In the genomic region with DNA sequence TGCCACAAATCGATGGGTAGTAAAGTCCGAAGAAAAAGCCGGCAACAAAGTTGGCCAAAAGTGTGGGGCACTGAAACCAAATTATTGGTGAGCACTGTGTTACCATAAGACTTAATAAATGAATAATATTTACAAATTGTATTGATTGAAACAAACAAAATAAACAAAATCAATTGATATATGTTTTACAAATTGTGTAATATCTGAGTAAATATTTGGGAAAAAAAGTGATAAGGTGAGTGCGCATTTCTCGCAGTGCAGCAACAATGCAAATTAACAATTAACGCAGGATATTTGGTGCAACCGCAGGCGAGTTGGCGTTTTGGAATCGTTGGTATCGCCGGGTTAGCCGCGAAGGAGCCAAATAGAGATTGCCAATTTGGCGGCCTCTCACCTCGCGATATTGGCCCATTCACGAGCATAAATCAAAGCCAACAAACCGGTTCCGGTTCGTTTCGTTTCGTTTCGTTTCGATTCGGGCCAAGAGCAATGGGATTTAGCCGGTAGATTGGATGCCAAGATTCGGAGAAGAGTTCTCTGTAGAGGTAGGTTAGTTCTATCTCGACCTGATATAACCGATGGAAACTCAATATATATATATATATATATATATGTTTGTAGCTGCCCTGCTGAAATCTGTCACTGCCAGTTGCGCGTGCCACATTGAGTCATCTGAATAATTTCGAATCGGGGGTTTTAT, we compare ENCODE assay signal across 4 fruit fly cellular contexts.
TF ChIP-seq lines count a peak whose summit lies in the region.

No protein-coding gene starts in this region.

- TF ChIP-seq CTCF in whole organism, embryonic (GFP tag; optimal IDR thresholded peaks at IDR 0.05; lab: Kevin White, UChicago) = no peak

TF ChIP-seq in whole organism, embryonic, 481 proteins besides CTCF, POLR2A, EP300 and RAD21:
- TF ChIP-seq ems (GFP tag; optimal IDR thresholded peaks at IDR 0.05; lab: Kevin White, UChicago) = no peak
- TF ChIP-seq Ptx1 (GFP tag; IDR thresholded peaks at IDR 0.05; lab: Robert Waterston, UW) = peak; percentile 43
- no peak for TF ChIP-seq CG9215 (GFP tag; IDR thresholded peaks at IDR 0.05; lab: Robert Waterston, UW)
- TF ChIP-seq slp2 (GFP tag; optimal IDR thresholded peaks at IDR 0.05; lab: Kevin White, UChicago) = no peak
- TF ChIP-seq Ets65A (GFP tag; lab: Kevin White, UChicago) = peak; percentile 71
- no peak for TF ChIP-seq sob (GFP tag; IDR thresholded peaks at IDR 0.05; lab: Robert Waterston, UW)
- peak; percentile 13 for TF ChIP-seq gem (tag; optimal IDR thresholded peaks at IDR 0.05; lab: Kevin White, UChicago)
- TF ChIP-seq sqz (GFP tag; optimal IDR thresholded peaks at IDR 0.05; lab: Kevin White, UChicago) = no peak
- no peak for TF ChIP-seq B-H1 (GFP tag; IDR thresholded peaks at IDR 0.05; lab: Robert Waterston, UW)
- TF ChIP-seq stwl (tag; optimal IDR thresholded peaks at IDR 0.05; lab: Kevin White, UChicago) = no peak
- TF ChIP-seq pfk (GFP tag; optimal IDR thresholded peaks at IDR 0.05; lab: Kevin White, UChicago) = peak; percentile 78
- no peak for TF ChIP-seq CG17802 (tag; optimal IDR thresholded peaks at IDR 0.05; lab: Kevin White, UChicago)
- TF ChIP-seq lola (GFP tag; optimal IDR thresholded peaks at IDR 0.05; lab: Kevin White, UChicago) = no peak
- TF ChIP-seq CG30431 (GFP tag; optimal IDR thresholded peaks at IDR 0.05; lab: Kevin White, UChicago) = no peak
- no peak for TF ChIP-seq CG8924 (tag; optimal IDR thresholded peaks at IDR 0.05; lab: Kevin White, UChicago)
- 0 out of 3 replicates have a peak, but pooled peaks have one; percentile 12 for TF ChIP-seq row (GFP tag; IDR thresholded peaks at IDR 0.05; lab: Robert Waterston, UW)
- no peak for TF ChIP-seq Gug (GFP tag; IDR thresholded peaks at IDR 0.05; lab: Robert Waterston, UW)
- peak; percentile 66 for TF ChIP-seq Deaf1 (tag; optimal IDR thresholded peaks at IDR 0.05; lab: Kevin White, UChicago)
- peak; percentile 75 for TF ChIP-seq CG13894 (tag; optimal IDR thresholded peaks at IDR 0.05; lab: Kevin White, UChicago)
- TF ChIP-seq CG13624 (GFP tag; optimal IDR thresholded peaks at IDR 0.05; lab: Kevin White, UChicago) = no peak
TF ChIP-seq in whole organism, embryonic: peak in this region for 7.

TF ChIP-seq in whole organism, prepupa, 60 proteins besides CTCF, POLR2A, EP300 and RAD21 (continues in another document):
- TF ChIP-seq topi (GFP tag; optimal IDR thresholded peaks at IDR 0.05; lab: Kevin White, UChicago) (peak; percentile 15), CG6792 (GFP tag; optimal IDR thresholded peaks at IDR 0.05; lab: Kevin White, UChicago) (no peak), Ets21C (GFP tag; optimal IDR thresholded peaks at IDR 0.05; lab: Kevin White, UChicago) (no peak), CG31627 (GFP tag; optimal IDR thresholded peaks at IDR 0.05; lab: Kevin White, UChicago) (no peak), dsx (GFP tag; optimal IDR thresholded peaks at IDR 0.05; lab: Kevin White, UChicago; ENCODE audit: poor library complexity, severe bottlenecking) (peak; percentile 82), CG10669 (GFP tag; optimal IDR thresholded peaks at IDR 0.05; lab: Kevin White, UChicago) (peak; percentile 14), OdsH (GFP tag; optimal IDR thresholded peaks at IDR 0.05; lab: Kevin White, UChicago) (no peak), CG11902 (GFP tag; optimal IDR thresholded peaks at IDR 0.05; lab: Kevin White, UChicago) (no peak), pdm3 (GFP tag; optimal IDR thresholded peaks at IDR 0.05; lab: Kevin White, UChicago) (no peak), achi (GFP tag; optimal IDR thresholded peaks at IDR 0.05; lab: Kevin White, UChicago) (peak; percentile 20), CG34406 (GFP tag; optimal IDR thresholded peaks at IDR 0.05; lab: Kevin White, UChicago) (no peak), CG10631 (GFP tag; optimal IDR thresholded peaks at IDR 0.05; lab: Kevin White, UChicago) (peak; percentile 7), lz (GFP tag; optimal IDR thresholded peaks at IDR 0.05; lab: Kevin White, UChicago) (peak; percentile 5), Met (GFP tag; optimal IDR thresholded peaks at IDR 0.05; lab: Kevin White, UChicago) (peak; percentile 17), CG6808 (GFP tag; optimal IDR thresholded peaks at IDR 0.05; lab: Kevin White, UChicago) (no peak), ss (GFP tag; optimal IDR thresholded peaks at IDR 0.05; lab: Kevin White, UChicago) (no peak), eg (GFP tag; IDR thresholded peaks at IDR 0.05; lab: Robert Waterston, UW) (no peak), net (GFP tag; optimal IDR thresholded peaks at IDR 0.05; lab: Kevin White, UChicago) (no peak), fkh (GFP tag; optimal IDR thresholded peaks at IDR 0.05; lab: Kevin White, UChicago) (no peak), svp (GFP tag; lab: Kevin White, UChicago) (peak; percentile 44), CG8632 (GFP tag; optimal IDR thresholded peaks at IDR 0.05; lab: Kevin White, UChicago) (no peak), fd59A (GFP tag; optimal IDR thresholded peaks at IDR 0.05; lab: Kevin White, UChicago) (no peak)

TF ChIP-seq in whole organism, pupa, 21 proteins besides CTCF, POLR2A, EP300 and RAD21:
- TF ChIP-seq CG12605 (GFP tag; IDR thresholded peaks at IDR 0.05; lab: Robert Waterston, UW) = no peak
- TF ChIP-seq CG8159 (tag; optimal IDR thresholded peaks at IDR 0.05; lab: Kevin White, UChicago) = peak; percentile 22
- no peak for TF ChIP-seq Pif1A (GFP tag; optimal IDR thresholded peaks at IDR 0.05; lab: Kevin White, UChicago)
- TF ChIP-seq CG8301 (tag; optimal IDR thresholded peaks at IDR 0.05; lab: Kevin White, UChicago) = no peak
- no peak for TF ChIP-seq fd96Ca (GFP tag; IDR thresholded peaks at IDR 0.05; lab: Robert Waterston, UW)
- no peak for TF ChIP-seq CG4496 (GFP tag; IDR thresholded peaks at IDR 0.05; lab: Robert Waterston, UW)
- peak; percentile 1 for TF ChIP-seq CG9948 (tag; optimal IDR thresholded peaks at IDR 0.05; lab: Kevin White, UChicago)

TF ChIP-seq in whole organism, wandering third instar larva, 38 proteins besides CTCF, POLR2A, EP300 and RAD21:
- TF ChIP-seq tai (GFP tag; optimal IDR thresholded peaks at IDR 0.05; lab: Kevin White, UChicago) = no peak
- TF ChIP-seq Vsx2 (GFP tag; optimal IDR thresholded peaks at IDR 0.05; lab: Kevin White, UChicago; ENCODE audit: partially characterized antibody) = no peak
- TF ChIP-seq CrebA (GFP tag; optimal IDR thresholded peaks at IDR 0.05; lab: Kevin White, UChicago; ENCODE audit: borderline replicate concordance) = no peak
- peak; percentile 8 for TF ChIP-seq rgr (GFP tag; optimal IDR thresholded peaks at IDR 0.05; lab: Kevin White, UChicago)
- TF ChIP-seq sv (GFP tag; optimal IDR thresholded peaks at IDR 0.05; lab: Kevin White, UChicago) = no peak
- no peak for TF ChIP-seq Hr83 (GFP tag; optimal IDR thresholded peaks at IDR 0.05; lab: Kevin White, UChicago; ENCODE audit: poor library complexity, severe bottlenecking)
- TF ChIP-seq foxo (GFP tag; optimal IDR thresholded peaks at IDR 0.05; lab: Kevin White, UChicago) = peak in 1 of 2 experiments; percentile 15
- no peak for TF ChIP-seq usp (GFP tag; optimal IDR thresholded peaks at IDR 0.05; lab: Kevin White, UChicago)
- no peak for TF ChIP-seq HLH106 (tag; optimal IDR thresholded peaks at IDR 0.05; lab: Kevin White, UChicago)
- peak; percentile 5 for TF ChIP-seq psq (GFP tag; optimal IDR thresholded peaks at IDR 0.05; lab: Kevin White, UChicago)
- no peak for TF ChIP-seq Mio (GFP tag; optimal IDR thresholded peaks at IDR 0.05; lab: Kevin White, UChicago)
- TF ChIP-seq h (GFP tag; optimal IDR thresholded peaks at IDR 0.05; lab: Kevin White, UChicago) = peak; percentile 0
- TF ChIP-seq dsf (GFP tag; optimal IDR thresholded peaks at IDR 0.05; lab: Kevin White, UChicago; ENCODE audit: borderline replicate concordance) = no peak
- TF ChIP-seq br (GFP tag; optimal IDR thresholded peaks at IDR 0.05; lab: Kevin White, UChicago) = no peak
- TF ChIP-seq GATAd (GFP tag; optimal IDR thresholded peaks at IDR 0.05; lab: Kevin White, UChicago) = no peak
- no peak for TF ChIP-seq lola (GFP tag; optimal IDR thresholded peaks at IDR 0.05; lab: Kevin White, UChicago)
- no peak for TF ChIP-seq Dif (GFP tag; optimal IDR thresholded peaks at IDR 0.05; lab: Kevin White, UChicago; ENCODE audit: partially characterized antibody)
- peak; percentile 20 for TF ChIP-seq fru (GFP tag; optimal IDR thresholded peaks at IDR 0.05; lab: Kevin White, UChicago)
- TF ChIP-seq Myc (optimal IDR thresholded peaks at IDR 0.05; lab: Kevin White, UChicago) = no peak
- TF ChIP-seq sage (GFP tag; optimal IDR thresholded peaks at IDR 0.05; lab: Kevin White, UChicago) = no peak
- TF ChIP-seq Jra (GFP tag; optimal IDR thresholded peaks at IDR 0.05; lab: Kevin White, UChicago) = no peak
- TF ChIP-seq jim (GFP tag; optimal IDR thresholded peaks at IDR 0.05; lab: Kevin White, UChicago) = no peak
- TF ChIP-seq N (GFP tag; optimal IDR thresholded peaks at IDR 0.05; lab: Kevin White, UChicago) = no peak
- no peak for TF ChIP-seq Hr78 (GFP tag; optimal IDR thresholded peaks at IDR 0.05; lab: Kevin White, UChicago)
- TF ChIP-seq dmrt93B (GFP tag; optimal IDR thresholded peaks at IDR 0.05; lab: Kevin White, UChicago) = no peak
